Worm (Caenorhabditis elegans): ENCODE measurements around the gene ilcr-2.

DNA sequence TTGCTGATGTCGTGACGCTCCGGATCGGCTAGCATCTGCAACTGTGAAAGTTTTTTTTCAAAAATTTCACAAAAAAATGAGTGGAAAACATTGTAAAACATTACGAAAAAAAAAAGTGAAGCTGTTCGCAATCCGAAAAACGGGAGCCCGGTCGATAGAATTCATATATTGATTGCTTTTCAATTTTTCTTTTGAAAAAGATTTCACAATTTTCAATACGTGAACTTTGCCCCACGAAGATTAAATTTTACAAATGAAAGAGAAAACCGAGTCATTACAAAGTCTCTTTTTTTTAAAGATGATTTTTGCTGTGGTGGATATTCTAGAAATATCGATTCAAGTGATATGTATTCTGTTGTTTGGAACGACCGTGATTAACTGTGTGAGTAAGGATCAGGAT lies 19.4 kb downstream of the ilcr-2 start, which contains the start of gene F12A10.6:
- no peak for TF ChIP-seq crh-2 (tag; optimal IDR thresholded peaks at IDR 0.05)
- TF ChIP-seq nhr-25 (tag; optimal IDR thresholded peaks at IDR 0.05), result no peak
- TF ChIP-seq unc-62 (GFP tag; optimal IDR thresholded peaks at IDR 0.05), result no peak
- TF ChIP-seq ama-1 (optimal IDR thresholded peaks at IDR 0.05), result no peak
- TF ChIP-seq elt-1 (tag; optimal IDR thresholded peaks at IDR 0.05), result no peak
- no peak for TF ChIP-seq mab-5 (tag; optimal IDR thresholded peaks at IDR 0.05)
- TF ChIP-seq snpc-4 (tag; optimal IDR thresholded peaks at IDR 0.05), result no peak
- no peak for TF ChIP-seq elt-3 (tag; optimal IDR thresholded peaks at IDR 0.05)
- no peak for TF ChIP-seq mdl-1 (tag; optimal IDR thresholded peaks at IDR 0.05)
- no peak for TF ChIP-seq nhr-11 (tag; optimal IDR thresholded peaks at IDR 0.05)
- no peak for TF ChIP-seq sma-9 (GFP tag; optimal IDR thresholded peaks at IDR 0.05)
- no peak for TF ChIP-seq sma-9 (tag; optimal IDR thresholded peaks at IDR 0.05)
- TF ChIP-seq C34F6.9 (tag; optimal IDR thresholded peaks at IDR 0.05), result no peak
